Worm (Caenorhabditis elegans) whole organism, L3 larva: ENCODE measurements around the gene dkf-2.

Source experiments
- aly-2 ChIP-seq: fragments of 150-350 bp; optimal IDR thresholded peaks from 2 replicates; lab custom pipeline; 2014; ENCODE audit warnings: missing biosample characterization, missing genetic modification characterization
- egl-27 ChIP-seq: sonication (generic microtip); optimal IDR thresholded peaks from 4 replicates; lab custom pipeline; 2017; ENCODE audit warnings: missing biosample characterization, missing genetic modification reagents, missing genetic modification characterization
- elt-3 ChIP-seq, 3 experiments: fragments of 150-350 bp in 1 of 3; sonication (generic microtip) in 2 of 3; optimal IDR thresholded peaks; 2 replicates in 2 of 3; 4 replicates in 1 of 3; lab custom pipeline; 2014 to 2017; ENCODE audit warnings: missing biosample characterization in 3 of 3, missing genetic modification characterization in 3 of 3
- nhr-12 ChIP-seq: fragments of 150-350 bp; optimal IDR thresholded peaks from 2 replicates; lab custom pipeline; 2014; ENCODE audit warnings: missing biosample characterization, missing genetic modification characterization
- nhr-28 ChIP-seq: fragments of 150-350 bp; optimal IDR thresholded peaks from 2 replicates; lab custom pipeline; 2014; ENCODE audit warnings: missing biosample characterization, missing genetic modification characterization
- nhr-76 ChIP-seq: fragments of 150-350 bp; sonication (generic microtip); optimal IDR thresholded peaks from 5 replicates; lab custom pipeline; 2014; ENCODE audit warnings: missing biosample characterization, missing genetic modification characterization
- unc-39 ChIP-seq: sonication (generic microtip); optimal IDR thresholded peaks from 4 replicates; lab custom pipeline; 2017; ENCODE audit warnings: missing biosample characterization, missing genetic modification characterization
- unc-62 ChIP-seq: fragments of 150-350 bp; sonication (generic microtip); optimal IDR thresholded peaks from 4 replicates; lab custom pipeline; 2014; ENCODE audit warnings: missing biosample characterization, missing genetic modification reagents, missing genetic modification characterization
- ztf-11 ChIP-seq: fragments of 150-350 bp; optimal IDR thresholded peaks from 2 replicates; lab custom pipeline; 2014; ENCODE audit warnings: missing biosample characterization, missing genetic modification characterization
- ztf-4 ChIP-seq: fragments of 150-350 bp; optimal IDR thresholded peaks from 2 replicates; lab custom pipeline; 2014; ENCODE audit warnings: missing biosample characterization, missing genetic modification characterization

- TF ChIP-seq nhr-76 (no peak), ztf-4 (no peak), aly-2 (tag; lab: Kevin White, UChicago) (no peak), ztf-11 (no peak), elt-3 (tag; optimal IDR thresholded peaks at IDR 0.05; lab: Kevin White, UChicago) (no peak), unc-62 (GFP tag; lab: Kevin White, UChicago) (no peak), nhr-12 (tag; lab: Kevin White, UChicago) (no peak), egl-27 (no peak), nhr-28 (tag; lab: Kevin White, UChicago) (no peak), unc-39 (tag; lab: Kevin White, UChicago) (no peak)
Measured at ce11 chrV:16831310-16831709, 83.9 kb downstream of the dkf-2 start.
